Worm (Caenorhabditis elegans) whole organism, young adult: ENCODE data around the gene T21B4.15.

Experiments used
- D2030.7 ChIP-seq: fragments of 200-800 bp; sonication (Bioruptor generic); IDR thresholded peaks from 2 replicates; pipeline ENCODE4 v1.3.6; 2022; ENCODE audit warnings: missing genetic modification reagents, missing genetic modification characterization, missing compliant biosample characterization
- F10E7.11 ChIP-seq: sonication (generic microtip); optimal IDR thresholded peaks from 2 replicates; lab custom pipeline; 2017; ENCODE audit warnings: mild to moderate bottlenecking, missing genetic modification characterization, moderate library complexity, missing compliant biosample characterization
- F37B4.10 ChIP-seq: fragments of 200-800 bp; sonication (Bioruptor generic); IDR thresholded peaks from 2 replicates; pipeline ENCODE4 v1.3.6; 2022; ENCODE audit warnings: missing genetic modification characterization, missing compliant biosample characterization
- F39B2.1 ChIP-seq: fragments of 200-800 bp; sonication (Bioruptor generic); IDR thresholded peaks from 2 replicates; pipeline ENCODE4 v1.3.6; 2022; ENCODE audit warnings: missing genetic modification reagents, missing genetic modification characterization, missing compliant biosample characterization
- F49E8.2 ChIP-seq: sonication (generic microtip); optimal IDR thresholded peaks from 3 replicates; lab custom pipeline; 2017; ENCODE audit warnings: missing genetic modification characterization, mild to moderate bottlenecking, missing compliant biosample characterization, antibody characterized with exemption, moderate library complexity; ENCODE audit not compliant: insufficient read depth
- F52B5.7 ChIP-seq: sonication (generic microtip); optimal IDR thresholded peaks from 2 replicates; lab custom pipeline; 2016; ENCODE audit warnings: mild to moderate bottlenecking, missing genetic modification characterization, missing compliant biosample characterization
- T26A5.8 ChIP-seq: sonication (generic microtip); optimal IDR thresholded peaks from 2 replicates; lab custom pipeline; 2016; ENCODE audit warnings: missing genetic modification characterization, missing compliant biosample characterization
- Y53F4B.3 ChIP-seq: fragments of 200-800 bp; sonication (Bioruptor generic); IDR thresholded peaks from 2 replicates; pipeline ENCODE4 v1.3.6; 2022; ENCODE audit warnings: missing genetic modification reagents, missing genetic modification characterization, missing compliant biosample characterization
- aptf-2 ChIP-seq: fragments of 200-800 bp; sonication (Bioruptor generic); conservative IDR thresholded peaks from 2 replicates; pipeline ENCODE4 v1.3.6; 2022; ENCODE audit warnings: missing genetic modification reagents, missing genetic modification characterization, missing compliant biosample characterization
- aptf-3 ChIP-seq: fragments of 200-800 bp; sonication (Bioruptor generic); IDR thresholded peaks from 2 replicates; pipeline ENCODE4 v1.3.6; 2022; ENCODE audit warnings: missing genetic modification characterization, missing compliant biosample characterization
- atf-7 ChIP-seq: sonication (generic microtip); optimal IDR thresholded peaks from 2 replicates; lab custom pipeline; 2017; ENCODE audit warnings: mild to moderate bottlenecking, missing genetic modification characterization, missing compliant biosample characterization
- attf-3 ChIP-seq: fragments of 200-800 bp; sonication (Bioruptor generic); conservative IDR thresholded peaks from 2 replicates; pipeline ENCODE4 v1.3.6; 2022; ENCODE audit warnings: missing genetic modification reagents, missing genetic modification characterization, missing compliant biosample characterization
- attf-6 ChIP-seq: fragments of 200-800 bp; sonication (Bioruptor generic); IDR thresholded peaks from 2 replicates; pipeline ENCODE4 v1.3.6; 2022; ENCODE audit warnings: missing genetic modification reagents, missing genetic modification characterization, missing compliant biosample characterization
- dpff-1 ChIP-seq: sonication (generic microtip); optimal IDR thresholded peaks from 2 replicates; lab custom pipeline; 2017; ENCODE audit warnings: mild to moderate bottlenecking, missing genetic modification characterization, missing compliant biosample characterization
- dpl-1 ChIP-seq: fragments of 150-350 bp; optimal IDR thresholded peaks from 2 replicates; lab custom pipeline; 2014; ENCODE audit warnings: missing biosample characterization, missing genetic modification reagents, missing genetic modification characterization
- egrh-3 ChIP-seq: fragments of 200-800 bp; sonication (Bioruptor generic); IDR thresholded peaks from 2 replicates; pipeline ENCODE4 v1.3.6; 2022; ENCODE audit warnings: missing genetic modification reagents, missing genetic modification characterization, missing compliant biosample characterization
- ekl-4 ChIP-seq: fragments of 200-800 bp; sonication (Bioruptor generic); IDR thresholded peaks from 2 replicates; pipeline ENCODE4 v1.3.6; 2022; ENCODE audit warnings: missing genetic modification reagents, missing genetic modification characterization, missing compliant biosample characterization
- hlh-26 ChIP-seq: fragments of 200-800 bp; sonication (Bioruptor generic); conservative IDR thresholded peaks from 2 replicates; pipeline ENCODE4 v1.3.6; 2022; ENCODE audit warnings: missing genetic modification reagents, missing genetic modification characterization, missing compliant biosample characterization
- hmg-20 ChIP-seq: fragments of 200-800 bp; sonication (Bioruptor generic); IDR thresholded peaks from 2 replicates; pipeline ENCODE4 v1.3.6; 2022; ENCODE audit warnings: missing genetic modification reagents, missing genetic modification characterization, missing compliant biosample characterization
- hrde-1 ChIP-seq: sonication (generic microtip); optimal IDR thresholded peaks from 2 replicates; lab custom pipeline; 2016; ENCODE audit warnings: missing genetic modification characterization, mild to moderate bottlenecking, missing compliant biosample characterization, moderate library complexity, missing genotype, missing genetic modification reagents, borderline replicate concordance
- lag-1 ChIP-seq: fragments of 200-800 bp; sonication (Bioruptor generic); IDR thresholded peaks from 2 replicates; pipeline ENCODE4 v1.3.6; 2022; ENCODE audit warnings: missing genetic modification reagents, missing genetic modification characterization, missing compliant biosample characterization
- let-607 ChIP-seq, 2 experiments: fragments of 200-800 bp in 1 of 2; sonication (Bioruptor generic) in 1 of 2; sonication (generic microtip) in 1 of 2; optimal IDR thresholded peaks; 2 replicates each; lab custom pipeline; 2016 to 2018; ENCODE audit warnings: mild to moderate bottlenecking in 2 of 2, missing compliant biosample characterization in 2 of 2, missing genetic modification characterization in 2 of 2, moderate library complexity in 2 of 2, missing genotype in 1 of 2
- madf-6 ChIP-seq: fragments of 200-800 bp; sonication (Bioruptor generic); IDR thresholded peaks from 2 replicates; pipeline ENCODE4 v1.3.6; 2022; ENCODE audit warnings: missing genetic modification reagents, missing genetic modification characterization, missing compliant biosample characterization
- nhr-179 ChIP-seq: sonication (generic microtip); optimal IDR thresholded peaks from 2 replicates; lab custom pipeline; 2016; ENCODE audit warnings: mild to moderate bottlenecking, missing genetic modification characterization, missing compliant biosample characterization
- nhr-80 ChIP-seq: sonication (generic microtip); optimal IDR thresholded peaks from 2 replicates; lab custom pipeline; 2016; ENCODE audit warnings: missing genetic modification characterization, missing compliant biosample characterization
- pbrm-1 ChIP-seq: fragments of 200-800 bp; sonication (Bioruptor generic); IDR thresholded peaks from 2 replicates; pipeline ENCODE4 v1.3.6; 2022; ENCODE audit warnings: missing genetic modification reagents, missing genetic modification characterization, missing compliant biosample characterization
- pha-4 ChIP-seq: fragments of 150-350 bp; sonication (generic microtip); optimal IDR thresholded peaks from 2 replicates; lab custom pipeline; 2014; ENCODE audit warnings: missing biosample characterization, missing genetic modification reagents, missing genetic modification characterization
- repo-1 ChIP-seq: sonication (generic microtip); optimal IDR thresholded peaks from 2 replicates; lab custom pipeline; 2017; ENCODE audit warnings: mild to moderate bottlenecking, missing genetic modification characterization, missing compliant biosample characterization
- rpc-1 ChIP-seq, 2 experiments: fragments of 150-350 bp in 1 of 2; sonication (generic microtip) in 1 of 2; optimal IDR thresholded peaks; 2 replicates each; lab custom pipeline; 2014 to 2018; ENCODE audit warnings: missing biosample characterization in 1 of 2, missing genetic modification characterization in 1 of 2, missing genetic modification reagents in 1 of 2, missing genotype in 1 of 2
- sdz-38 ChIP-seq: sonication (generic microtip); optimal IDR thresholded peaks from 2 replicates; lab custom pipeline; 2016; ENCODE audit warnings: missing genotype, missing genetic modification characterization, missing compliant biosample characterization
- sea-2 ChIP-seq: fragments of 200-800 bp; sonication (Bioruptor generic); IDR thresholded peaks from 2 replicates; pipeline ENCODE4 v1.3.6; 2022; ENCODE audit warnings: missing genetic modification characterization, missing compliant biosample characterization
- snpc-1.3 ChIP-seq: sonication (generic microtip); optimal IDR thresholded peaks from 2 replicates; lab custom pipeline; 2017; ENCODE audit warnings: missing genetic modification characterization, mild to moderate bottlenecking, missing compliant biosample characterization, antibody characterized with exemption, moderate library complexity, missing genotype, missing genetic modification reagents; ENCODE audit not compliant: insufficient read depth
- unc-62 ChIP-seq: fragments of 150-350 bp; optimal IDR thresholded peaks from 2 replicates; lab custom pipeline; 2014; ENCODE audit warnings: missing biosample characterization, missing genetic modification reagents, missing genetic modification characterization
- ztf-22 ChIP-seq: fragments of 200-800 bp; sonication (Bioruptor generic); optimal IDR thresholded peaks from 2 replicates; lab custom pipeline; 2018; ENCODE audit warnings: mild to moderate bottlenecking, missing genetic modification characterization, moderate library complexity, missing compliant biosample characterization
- ztf-28 ChIP-seq: fragments of 200-800 bp; sonication (Bioruptor generic); IDR thresholded peaks from 2 replicates; pipeline ENCODE4 v1.3.6; 2022; ENCODE audit warnings: missing genetic modification reagents, missing genetic modification characterization, missing compliant biosample characterization

Gene T21B4.15

DNA sequence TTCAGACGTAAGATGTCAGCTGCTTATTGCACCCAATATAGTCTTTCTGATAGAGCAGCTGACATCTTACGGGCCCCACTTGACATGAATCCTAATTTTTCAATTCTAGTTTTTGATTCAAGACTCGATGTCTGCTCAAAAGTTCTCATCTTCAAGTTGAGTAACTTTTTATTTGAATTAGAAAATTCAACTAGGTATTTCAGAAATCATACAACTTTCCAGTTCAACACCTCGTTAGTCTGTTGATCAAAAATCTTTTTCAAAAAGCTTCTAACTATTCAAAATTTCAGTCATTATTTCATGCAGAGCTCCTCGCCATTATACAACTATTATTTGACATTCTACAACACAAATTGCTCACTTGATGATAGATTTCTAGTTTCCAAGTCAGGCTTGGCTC, 21.9 kb downstream of the T21B4.15 start, which contains the start of gene srh-73:
Gene srh-73, plus strand, starts transcription at position 301 of the 400 bp plus-strand sequence.
- TF ChIP-seq attf-3, result no peak
- TF ChIP-seq aptf-2 (GFP tag; lab: Robert Waterston, UW), result no peak
- TF ChIP-seq sdz-38, result no peak
- no peak for TF ChIP-seq attf-6 (GFP tag; lab: Robert Waterston, UW)

DNA sequence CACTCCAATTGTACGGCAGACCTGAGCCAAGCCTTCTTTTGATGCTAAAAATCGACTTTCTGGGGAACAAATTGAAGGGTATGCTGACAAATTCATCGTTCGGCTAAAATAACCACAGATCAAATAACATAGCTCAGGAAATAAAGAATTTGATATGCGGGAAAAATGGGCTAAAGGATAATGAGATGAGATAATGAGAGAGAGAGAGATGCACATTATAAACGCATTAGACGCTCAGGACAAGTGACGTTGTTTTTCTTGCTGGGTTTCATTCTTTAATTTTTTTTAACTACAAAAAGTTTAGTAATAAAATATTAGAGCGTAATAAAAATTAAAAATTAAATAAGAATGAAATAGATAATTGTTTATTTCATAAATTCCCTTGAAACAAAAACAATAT, 24.6 kb downstream of the T21B4.15 start, which contains the start of gene srh-69:
Gene srh-69, minus strand, starts transcription at position 101 of the 400 bp plus-strand sequence.
- TF ChIP-seq hmg-20 (GFP tag; lab: Robert Waterston, UW), result no peak
- TF ChIP-seq D2030.7 (GFP tag; lab: Robert Waterston, UW), result no peak
- no peak for TF ChIP-seq ztf-22
- no peak for TF ChIP-seq repo-1 (tag; lab: Kevin White, UChicago)
- TF ChIP-seq Y53F4B.3 (GFP tag; lab: Robert Waterston, UW), result no peak
- TF ChIP-seq aptf-3 (GFP tag; lab: Robert Waterston, UW), result no peak
- TF ChIP-seq F10E7.11, result no peak
- no peak for TF ChIP-seq T26A5.8
- no peak for TF ChIP-seq pbrm-1 (GFP tag; lab: Robert Waterston, UW)
- no peak for TF ChIP-seq nhr-179

DNA sequence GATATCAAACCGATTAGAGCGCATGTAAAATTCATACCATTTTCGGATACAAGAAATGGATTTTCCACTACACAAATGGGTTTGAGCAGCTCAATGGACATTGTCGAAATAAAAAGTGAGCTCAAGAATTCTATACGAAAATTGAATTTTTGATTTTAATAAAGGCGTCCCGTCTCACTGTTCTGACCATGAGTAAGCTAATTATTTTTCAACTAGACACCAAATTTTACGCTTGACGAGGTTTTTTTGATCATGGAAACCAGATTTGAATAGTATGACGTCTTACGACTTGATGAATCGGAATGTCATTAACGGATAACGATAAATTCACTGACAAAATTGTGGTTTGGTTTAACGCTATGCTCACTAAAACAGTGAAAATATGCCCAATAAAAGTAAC, 26.3 kb downstream of the T21B4.15 start, which contains the start of gene srh-61:
Gene srh-61, minus strand, starts transcription at position 101 of the 400 bp plus-strand sequence.
- TF ChIP-seq egrh-3 (GFP tag; lab: Robert Waterston, UW) (no peak), ekl-4 (no peak), ztf-28 (GFP tag; lab: Robert Waterston, UW) (no peak), rpc-1 (optimal IDR thresholded peaks at IDR 0.05; lab: Kevin White, UChicago) (no peak), rpc-1 (tag; optimal IDR thresholded peaks at IDR 0.05; lab: Kevin White, UChicago) (no peak), D2030.7 (GFP tag; lab: Robert Waterston, UW) (no peak), lag-1 (no peak), atf-7 (tag; lab: Kevin White, UChicago) (no peak), dpl-1 (GFP tag; lab: Kevin White, UChicago) (no peak), madf-6 (GFP tag; lab: Robert Waterston, UW) (no peak), hlh-26 (GFP tag; lab: Robert Waterston, UW) (no peak), dpff-1 (tag; lab: Kevin White, UChicago) (no peak), F52B5.7 (no peak), pha-4 (tag; lab: Kevin White, UChicago) (no peak), F39B2.1 (no peak), sea-2 (no peak), snpc-1.3 (tag; lab: Kevin White, UChicago) (no peak), hrde-1 (tag; lab: Kevin White, UChicago) (no peak)

DNA sequence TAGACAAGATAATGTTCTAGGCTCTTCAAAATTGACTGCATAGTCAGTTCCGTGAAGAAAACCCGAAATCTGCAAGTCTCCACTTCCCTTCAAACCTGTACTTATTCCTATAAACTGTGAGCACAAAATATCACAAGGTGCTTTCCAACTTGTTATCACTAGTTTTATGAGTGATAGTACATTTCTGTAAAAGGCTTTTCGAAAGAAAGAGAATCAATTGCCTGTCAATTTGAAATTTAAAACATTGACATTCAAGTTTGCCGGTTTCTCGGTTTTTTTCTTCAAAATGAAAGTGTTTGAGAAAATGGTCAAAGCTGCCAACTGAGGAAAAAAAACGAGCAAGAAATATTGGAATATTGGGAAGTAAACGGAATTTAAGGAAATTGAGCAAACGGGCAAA, 28.0 kb downstream of the T21B4.15 start:
- TF ChIP-seq let-607 (tag; optimal IDR thresholded peaks at IDR 0.05; lab: Kevin White, UChicago) (peak; percentile 58), unc-62 (GFP tag; lab: Kevin White, UChicago) (peak; percentile 34), nhr-80 (tag; lab: Kevin White, UChicago) (peak; percentile 35), F37B4.10 (GFP tag; lab: Robert Waterston, UW) (no peak), F49E8.2 (no peak)
